Fruit fly (Drosophila melanogaster): Measurements from ENCODE around the gene CG12170.

- no peak for TF ChIP-seq Sin3A (optimal IDR thresholded peaks at IDR 0.05)
- no peak for TF ChIP-seq insv (optimal IDR thresholded peaks at IDR 0.05)
- TF ChIP-seq psq (optimal IDR thresholded peaks at IDR 0.05) = no peak
- no peak for TF ChIP-seq ttk (optimal IDR thresholded peaks at IDR 0.05)
- TF ChIP-seq h (optimal IDR thresholded peaks at IDR 0.05) = no peak
- TF ChIP-seq Myc (optimal IDR thresholded peaks at IDR 0.05) = no peak
Observed at dm6 chr3R:5672658-5673217, 35.7 kb downstream of the CG12170 start.

Measured in Kc167 (cell line).